Worm (Caenorhabditis elegans): Measurements from ENCODE around the gene tbb-4.
"Not testable (repeated sequence)": the region's sequence is repeated elsewhere in the genome, so short reads cannot be mapped to it uniquely, and the experiment has no call there.

tbb-4 gene

ce11 chrX:9436843-9437312 is at the start of gene tbb-4:
Gene tbb-4, minus strand, starts transcription at chrX:9436893.
- TF ChIP-seq med-1 (GFP tag; optimal IDR thresholded peaks at IDR 0.05; ENCODE audit: insufficient read depth) (no peak), flt-1 (GFP tag; IDR thresholded peaks at IDR 0.05) (no peak), klf-2 (GFP tag; conservative IDR thresholded peaks at IDR 0.05) (no peak), tab-1 (GFP tag; IDR thresholded peaks at IDR 0.05) (no peak), ztf-29 (GFP tag; IDR thresholded peaks at IDR 0.05) (no peak)

ce11 chrX:9486160-9486559 is 49.5 kb upstream of the tbb-4 start:
- TF ChIP-seq flt-1 (GFP tag; IDR thresholded peaks at IDR 0.05) (no peak), ztf-23 (GFP tag; IDR thresholded peaks at IDR 0.05) (no peak), cog-1 (tag; optimal IDR thresholded peaks at IDR 0.05) (no peak), klf-2 (GFP tag; conservative IDR thresholded peaks at IDR 0.05) (no peak), ref-1 (GFP tag; conservative IDR thresholded peaks at IDR 0.05) (no peak), ztf-29 (GFP tag; IDR thresholded peaks at IDR 0.05) (no peak), tab-1 (GFP tag; IDR thresholded peaks at IDR 0.05) (no peak)

ce11 chrX:9483754-9484153 is 47.1 kb upstream of the tbb-4 start:
- TF ChIP-seq klf-2 (GFP tag; conservative IDR thresholded peaks at IDR 0.05) (no peak), flt-1 (GFP tag; IDR thresholded peaks at IDR 0.05) (no peak), med-1 (GFP tag; optimal IDR thresholded peaks at IDR 0.05; ENCODE audit: insufficient read depth) (no peak), ref-1 (GFP tag; conservative IDR thresholded peaks at IDR 0.05) (no peak), cog-1 (tag; optimal IDR thresholded peaks at IDR 0.05) (no peak), T22C8.4 (GFP tag; IDR thresholded peaks at IDR 0.05) (no peak), ztf-23 (GFP tag; IDR thresholded peaks at IDR 0.05) (no peak), tab-1 (GFP tag; IDR thresholded peaks at IDR 0.05) (no peak), ztf-29 (GFP tag; IDR thresholded peaks at IDR 0.05) (no peak)

ce11 chrX:9476752-9477151 is 40.1 kb upstream of the tbb-4 start:
- TF ChIP-seq med-1 (GFP tag; optimal IDR thresholded peaks at IDR 0.05; ENCODE audit: insufficient read depth) = no peak
- no peak for TF ChIP-seq ztf-29 (GFP tag; IDR thresholded peaks at IDR 0.05)
- no peak for TF ChIP-seq tab-1 (GFP tag; IDR thresholded peaks at IDR 0.05)
- no peak for TF ChIP-seq flt-1 (GFP tag; IDR thresholded peaks at IDR 0.05)
- no peak for TF ChIP-seq klf-2 (GFP tag; conservative IDR thresholded peaks at IDR 0.05)
- TF ChIP-seq ztf-23 (GFP tag; IDR thresholded peaks at IDR 0.05) = no peak
- TF ChIP-seq cog-1 (tag; optimal IDR thresholded peaks at IDR 0.05) = no peak
- no peak for TF ChIP-seq T22C8.4 (GFP tag; IDR thresholded peaks at IDR 0.05)
- no peak for TF ChIP-seq ref-1 (GFP tag; conservative IDR thresholded peaks at IDR 0.05)

- TF ChIP-seq tab-1 (GFP tag; IDR thresholded peaks at IDR 0.05) (no peak), ztf-23 (GFP tag; IDR thresholded peaks at IDR 0.05) (no peak), T22C8.4 (GFP tag; IDR thresholded peaks at IDR 0.05) (no peak), ztf-29 (GFP tag; IDR thresholded peaks at IDR 0.05) (no peak)
Observed at ce11 chrX:9472170-9472569, 35.5 kb upstream of the tbb-4 start, which contains the start of gene gap-2. Gene gap-2, plus strand, starts transcription at chrX:9472470.

- TF ChIP-seq cog-1 (tag; optimal IDR thresholded peaks at IDR 0.05) (peak; percentile 84), tab-1 (GFP tag; IDR thresholded peaks at IDR 0.05) (peak; percentile 94), ztf-29 (GFP tag; IDR thresholded peaks at IDR 0.05) (peak; percentile 92), klf-2 (GFP tag; conservative IDR thresholded peaks at IDR 0.05) (peak; percentile 90), ztf-23 (GFP tag; IDR thresholded peaks at IDR 0.05) (peak; percentile 94), med-1 (GFP tag; optimal IDR thresholded peaks at IDR 0.05; ENCODE audit: insufficient read depth) (peak; percentile 75), ref-1 (GFP tag; conservative IDR thresholded peaks at IDR 0.05) (peak; percentile 87), T22C8.4 (GFP tag; IDR thresholded peaks at IDR 0.05) (peak; percentile 91), flt-1 (GFP tag; IDR thresholded peaks at IDR 0.05) (peak; percentile 97)
Observed at ce11 chrX:9467573-9467972, 30.9 kb upstream of the tbb-4 start.

ce11 chrX:9465722-9466132 is 29.0 kb upstream of the tbb-4 start:
- TF ChIP-seq ref-1 (GFP tag; conservative IDR thresholded peaks at IDR 0.05) (no peak), med-1 (GFP tag; optimal IDR thresholded peaks at IDR 0.05; ENCODE audit: insufficient read depth) (no peak), flt-1 (GFP tag; IDR thresholded peaks at IDR 0.05) (peak; percentile 70; the same call in 1 of the 2 replicates), ztf-29 (GFP tag; IDR thresholded peaks at IDR 0.05) (no peak), klf-2 (GFP tag; conservative IDR thresholded peaks at IDR 0.05) (no peak), tab-1 (GFP tag; IDR thresholded peaks at IDR 0.05) (no peak), T22C8.4 (GFP tag; IDR thresholded peaks at IDR 0.05) (peak; percentile 98), ztf-23 (GFP tag; IDR thresholded peaks at IDR 0.05) (peak; percentile 79), cog-1 (tag; optimal IDR thresholded peaks at IDR 0.05) (peak; percentile 97)

- not testable (repeated sequence) for TF ChIP-seq med-1 (GFP tag; optimal IDR thresholded peaks at IDR 0.05; ENCODE audit: insufficient read depth); T22C8.4 (GFP tag; IDR thresholded peaks at IDR 0.05); cog-1 (tag; optimal IDR thresholded peaks at IDR 0.05)
Observed at ce11 chrX:9463045-9463444, 26.4 kb upstream of the tbb-4 start, which contains the start of gene ZK899.6. Gene ZK899.6, plus strand, starts transcription at chrX:9463345.

- TF ChIP-seq flt-1, ztf-29, tab-1 (GFP tag; IDR thresholded peaks at IDR 0.05): not testable (repeated sequence)
Observed at ce11 chrX:9460834-9461233, 24.1 kb upstream of the tbb-4 start, which contains the start of gene ZK899.5. Gene ZK899.5, minus strand, starts transcription at chrX:9460934.

ce11 chrX:9458142-9458541 is 21.4 kb upstream of the tbb-4 start, which contains the start of gene tba-8:
Gene tba-8, minus strand, starts transcription at chrX:9458348.
- no peak for TF ChIP-seq ztf-29 (GFP tag; IDR thresholded peaks at IDR 0.05)
- TF ChIP-seq T22C8.4 (GFP tag; IDR thresholded peaks at IDR 0.05) = no peak
- no peak for TF ChIP-seq ztf-23 (GFP tag; IDR thresholded peaks at IDR 0.05)
- TF ChIP-seq ref-1 (GFP tag; conservative IDR thresholded peaks at IDR 0.05) = no peak
- TF ChIP-seq tab-1 (GFP tag; IDR thresholded peaks at IDR 0.05) = no peak
- no peak for TF ChIP-seq cog-1 (tag; optimal IDR thresholded peaks at IDR 0.05)
- no peak for TF ChIP-seq med-1 (GFP tag; optimal IDR thresholded peaks at IDR 0.05; ENCODE audit: insufficient read depth)
- TF ChIP-seq flt-1 (GFP tag; IDR thresholded peaks at IDR 0.05) = no peak
- TF ChIP-seq klf-2 (GFP tag; conservative IDR thresholded peaks at IDR 0.05) = no peak

All from whole organism, midembryonic.